Fruit fly (Drosophila melanogaster) whole organism, prepupa: ENCODE data around the gene CG43182.

Source experiments
- CG11762 ChIP-seq: fragments of 200-800 bp; sonication (Bioruptor generic); optimal IDR thresholded peaks from 3 replicates; lab custom pipeline; 2016; ENCODE audit warnings: missing biosample characterization, missing genetic modification characterization; ENCODE audit not compliant: insufficient read depth
- CG16779 ChIP-seq: fragments of 200-800 bp; sonication (Bioruptor generic); optimal IDR thresholded peaks from 3 replicates; lab custom pipeline; 2017; ENCODE audit warnings: missing biosample characterization, mild to moderate bottlenecking, missing genetic modification characterization
- CG32006 ChIP-seq: fragments of 200-800 bp; sonication (Bioruptor generic); optimal IDR thresholded peaks from 3 replicates; lab custom pipeline; 2017; ENCODE audit warnings: missing biosample characterization, mild to moderate bottlenecking, missing genetic modification characterization
- CG8319 ChIP-seq: fragments of 200-800 bp; sonication (Bioruptor generic); optimal IDR thresholded peaks from 3 replicates; lab custom pipeline; 2016; ENCODE audit warnings: missing biosample characterization, missing genetic modification characterization
- Sox15 ChIP-seq: fragments of 200-800 bp; sonication (Bioruptor generic); optimal IDR thresholded peaks from 3 replicates; lab custom pipeline; 2016; ENCODE audit warnings: missing biosample characterization, missing genetic modification characterization
- dsx ChIP-seq: fragments of 200-800 bp; optimal IDR thresholded peaks from 3 replicates; lab custom pipeline; 2019; ENCODE audit warnings: missing biosample characterization, mild to moderate bottlenecking, missing genetic modification characterization, moderate library complexity; ENCODE audit not compliant: poor library complexity, severe bottlenecking
- pdm3 ChIP-seq: fragments of 200-800 bp; sonication (Bioruptor generic); optimal IDR thresholded peaks from 3 replicates; lab custom pipeline; 2016; ENCODE audit warnings: missing biosample characterization, missing genetic modification characterization

DNA sequence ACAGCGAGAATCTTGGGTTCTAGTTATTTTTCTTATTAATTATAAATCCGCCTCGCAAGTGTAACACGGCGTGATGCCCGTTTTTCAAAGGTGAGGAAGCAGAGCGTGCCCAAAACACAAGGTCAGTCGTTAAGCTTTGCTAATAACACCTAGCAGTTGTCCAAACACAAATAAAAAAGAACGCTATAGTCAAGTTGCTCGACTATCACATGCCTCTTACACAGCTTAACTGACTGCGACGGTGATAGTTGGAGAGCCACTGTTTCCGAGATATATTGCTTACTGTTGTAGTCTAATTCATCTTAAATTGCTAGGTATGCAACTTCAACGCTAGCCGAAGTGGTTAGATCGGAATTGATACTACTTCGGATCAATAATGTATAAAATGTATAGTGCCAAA lies 1.3 kb upstream of the CG43182 start:
- TF ChIP-seq Sox15 (GFP tag; lab: Kevin White, UChicago), result no peak
- no peak for TF ChIP-seq CG11762 (GFP tag; lab: Kevin White, UChicago)
- no peak for TF ChIP-seq pdm3
- TF ChIP-seq CG8319 (GFP tag; lab: Kevin White, UChicago), result no peak
- TF ChIP-seq dsx (GFP tag; lab: Kevin White, UChicago), result no peak
- TF ChIP-seq CG16779 (tag; lab: Kevin White, UChicago), result no peak
- TF ChIP-seq CG32006, result no peak
